Fruit fly (Drosophila melanogaster) whole organism, wandering third instar larva: ENCODE measurements around the gene CG31109.
A peak's percentile ranks its signal among the peaks of the same experiment; 100 is the strongest.

ENCODE experiments used
- CG9705 ChIP-seq: fragments of 200-800 bp; sonication (Bioruptor generic); optimal IDR thresholded peaks from 2 replicates; lab custom pipeline; 2018; ENCODE audit warnings: missing biosample characterization, mild to moderate bottlenecking, missing genetic modification characterization
- CrebA ChIP-seq: fragments of 200-800 bp; sonication (Bioruptor generic); optimal IDR thresholded peaks from 2 replicates; lab custom pipeline; 2016; ENCODE audit warnings: missing biosample characterization, mild to moderate bottlenecking, missing genetic modification characterization, borderline replicate concordance
- Dfd ChIP-seq: fragments of >200 bp; optimal IDR thresholded peaks from 2 replicates; lab custom pipeline; 2017; ENCODE audit warnings: missing biosample characterization, missing genetic modification characterization
- Dif ChIP-seq: fragments of 200-275, 200-300 bp; sonication (Bioruptor generic); optimal IDR thresholded peaks from 2 replicates; lab custom pipeline; 2018; ENCODE audit warnings: missing biosample characterization, missing genetic modification characterization; ENCODE audit not compliant: partially characterized antibody
- GATAd ChIP-seq: sonication (Bioruptor generic); optimal IDR thresholded peaks from 2 replicates; lab custom pipeline; 2016; ENCODE audit warnings: missing biosample characterization, missing genetic modification characterization
- HLH106 ChIP-seq: fragments of 200-800 bp; optimal IDR thresholded peaks from 3 replicates; lab custom pipeline; 2019; ENCODE audit warnings: missing biosample characterization, mild to moderate bottlenecking, missing genetic modification characterization, moderate library complexity
- Hnf4 ChIP-seq: fragments of 200-800 bp; sonication (Bioruptor generic); optimal IDR thresholded peaks from 2 replicates; lab custom pipeline; 2016; ENCODE audit warnings: missing biosample characterization, mild to moderate bottlenecking, missing genetic modification characterization
- Hr83 ChIP-seq: fragments of 200-300 bp; sonication (Bioruptor generic); optimal IDR thresholded peaks from 2 replicates; lab custom pipeline; 2016; ENCODE audit warnings: missing biosample characterization, mild to moderate bottlenecking, missing genetic modification characterization, moderate library complexity; ENCODE audit not compliant: poor library complexity, severe bottlenecking
- Jra ChIP-seq: sonication (Bioruptor generic); optimal IDR thresholded peaks from 2 replicates; lab custom pipeline; 2016; ENCODE audit warnings: missing biosample characterization, missing genetic modification characterization
- N ChIP-seq: fragments of >200 bp; optimal IDR thresholded peaks from 2 replicates; lab custom pipeline; 2018; ENCODE audit warnings: missing biosample characterization, missing external identifiers, missing genetic modification characterization
- Rel ChIP-seq, 2 experiments: fragments of 200-800 bp; sonication (Bioruptor generic) in 1 of 2; optimal IDR thresholded peaks; 2 replicates in 1 of 2; 3 replicates in 1 of 2; lab custom pipeline; 2016 to 2019; ENCODE audit warnings: mild to moderate bottlenecking in 2 of 2, missing biosample characterization in 2 of 2, missing genetic modification characterization in 2 of 2, moderate library complexity in 1 of 2
- Sp1 ChIP-seq: fragments of 200-800 bp; sonication (Bioruptor generic); optimal IDR thresholded peaks from 3 replicates; lab custom pipeline; 2019; ENCODE audit warnings: missing biosample characterization, mild to moderate bottlenecking, missing genetic modification characterization, moderate library complexity
- Vsx2 ChIP-seq: fragments of 200-300, 225-300 bp; sonication (Bioruptor generic); optimal IDR thresholded peaks from 2 replicates; lab custom pipeline; 2018; ENCODE audit warnings: missing biosample characterization, missing genetic modification characterization; ENCODE audit not compliant: partially characterized antibody
- dl ChIP-seq, 2 experiments: fragments of 175-275, 200-275 bp in 1 of 2; fragments of 200-275 bp in 1 of 2; sonication (Bioruptor generic); optimal IDR thresholded peaks; lab custom pipeline; 2018; ENCODE audit warnings: mild to moderate bottlenecking in 2 of 2, missing biosample characterization in 2 of 2, missing genetic modification characterization in 2 of 2, moderate library complexity in 2 of 2; ENCODE audit not compliant: partially characterized antibody in 2 of 2, insufficient read depth in 1 of 2
- dsf ChIP-seq: sonication (Bioruptor generic); optimal IDR thresholded peaks from 2 replicates; lab custom pipeline; 2016; ENCODE audit warnings: missing biosample characterization, missing genetic modification characterization, borderline replicate concordance
- ey ChIP-seq: fragments of 200-800 bp; sonication (Bioruptor generic); optimal IDR thresholded peaks from 2 replicates; lab custom pipeline; 2016; ENCODE audit warnings: missing biosample characterization, missing genetic modification characterization
- foxo ChIP-seq, 2 experiments: fragments of 200-800 bp; sonication (Bioruptor generic); optimal IDR thresholded peaks; 2 replicates in 1 of 2; 3 replicates in 1 of 2; lab custom pipeline; 2016 to 2017; ENCODE audit warnings: missing biosample characterization in 2 of 2, missing genetic modification characterization in 2 of 2
- fru ChIP-seq: fragments of 200-800 bp; sonication (Bioruptor generic); optimal IDR thresholded peaks from 3 replicates; lab custom pipeline; 2016; ENCODE audit warnings: missing biosample characterization, mild to moderate bottlenecking, missing genetic modification characterization
- h ChIP-seq: fragments of 200-800 bp; sonication (Bioruptor generic); optimal IDR thresholded peaks from 3 replicates; lab custom pipeline; 2016; ENCODE audit warnings: missing biosample characterization, mild to moderate bottlenecking, missing genetic modification characterization
- lola ChIP-seq: fragments of >200 bp; optimal IDR thresholded peaks from 2 replicates; lab custom pipeline; 2017; ENCODE audit warnings: missing biosample characterization, missing genetic modification characterization
- pan ChIP-seq: fragments of >200 bp; optimal IDR thresholded peaks from 2 replicates; lab custom pipeline; 2017
- psq ChIP-seq: fragments of 200-800 bp; sonication (Bioruptor generic); optimal IDR thresholded peaks from 3 replicates; lab custom pipeline; 2017; ENCODE audit warnings: missing biosample characterization, mild to moderate bottlenecking, missing genetic modification characterization, moderate library complexity
- sage ChIP-seq: fragments of 200-800 bp; sonication (Bioruptor generic); optimal IDR thresholded peaks from 2 replicates; lab custom pipeline; 2016; ENCODE audit warnings: missing biosample characterization, mild to moderate bottlenecking, missing genetic modification characterization
- sv ChIP-seq: fragments of 200-800 bp; sonication (Bioruptor generic); optimal IDR thresholded peaks from 3 replicates; lab custom pipeline; 2016; ENCODE audit warnings: missing biosample characterization, missing genetic modification characterization
- tai ChIP-seq: sonication (Bioruptor generic); optimal IDR thresholded peaks from 2 replicates; lab custom pipeline; 2016; ENCODE audit warnings: missing biosample characterization, missing genetic modification characterization
- usp ChIP-seq: fragments of >200 bp; optimal IDR thresholded peaks from 2 replicates; lab custom pipeline; 2017; ENCODE audit warnings: missing biosample characterization, missing genetic modification characterization
- woc ChIP-seq: sonication (Bioruptor generic); optimal IDR thresholded peaks from 2 replicates; lab custom pipeline; 2016; ENCODE audit warnings: missing biosample characterization, mild to moderate bottlenecking, missing genetic modification characterization

CG31109 gene

dm6 chr3R:25097486-25097885 is 43.0 kb upstream of the CG31109 start, which contains the start of the genes CG33095 and CG33096:
Gene CG33095, plus strand, starts transcription at chr3R:25097672.
Gene CG33096, plus strand, starts transcription at chr3R:25097672.
- TF ChIP-seq pan (lab: Kevin White, UChicago): no peak
- TF ChIP-seq Hr83 (GFP tag; lab: Kevin White, UChicago): no peak
- TF ChIP-seq Dif (GFP tag; lab: Kevin White, UChicago): peak; percentile 19
- peak; percentile 62 for TF ChIP-seq woc (GFP tag; lab: Kevin White, UChicago)
- TF ChIP-seq sage: no peak
- no peak for TF ChIP-seq lola (GFP tag; lab: Kevin White, UChicago)

- peak; percentile 30 to 74 for TF ChIP-seq dl (GFP tag; optimal IDR thresholded peaks at IDR 0.05; lab: Kevin White, UChicago; ENCODE audit: insufficient read depth in 1 of 2, partially characterized antibody in 2 of 2)
- TF ChIP-seq sv (GFP tag; lab: Kevin White, UChicago): no peak
- no peak for TF ChIP-seq Rel (GFP tag; optimal IDR thresholded peaks at IDR 0.05; lab: Kevin White, UChicago)
- TF ChIP-seq Rel (tag; optimal IDR thresholded peaks at IDR 0.05; lab: Kevin White, UChicago): peak; percentile 16
- peak; percentile 96 for TF ChIP-seq Vsx2 (GFP tag; lab: Kevin White, UChicago)
- peak; percentile 94 for TF ChIP-seq Dif (GFP tag; lab: Kevin White, UChicago)
These were observed 40.2 kb upstream of the CG31109 start, which contains the start of gene fd96Cb for dm6 chr3R:25094639-25095038. Gene fd96Cb, plus strand, starts transcription at chr3R:25095012.

dm6 chr3R:25082348-25082747 is 27.9 kb upstream of the CG31109 start, which contains the start of gene fd96Ca:
Gene fd96Ca, plus strand, starts transcription at chr3R:25082684.
- TF ChIP-seq lola (GFP tag; lab: Kevin White, UChicago): no peak
- no peak for TF ChIP-seq tai (GFP tag; lab: Kevin White, UChicago)
- TF ChIP-seq woc (GFP tag; lab: Kevin White, UChicago): peak; percentile 38
- no peak for TF ChIP-seq sv (GFP tag; lab: Kevin White, UChicago)
- no peak for TF ChIP-seq ey (GFP tag; lab: Kevin White, UChicago)
- no peak for TF ChIP-seq foxo (GFP tag; optimal IDR thresholded peaks at IDR 0.05; lab: Kevin White, UChicago)
- no peak for TF ChIP-seq dsf (GFP tag; lab: Kevin White, UChicago)
- TF ChIP-seq HLH106 (tag; lab: Kevin White, UChicago): no peak
- TF ChIP-seq CG9705: no peak
- TF ChIP-seq dl (GFP tag; optimal IDR thresholded peaks at IDR 0.05; lab: Kevin White, UChicago; ENCODE audit: insufficient read depth in 1 of 2, partially characterized antibody in 2 of 2): no peak
- TF ChIP-seq CrebA: no peak
- TF ChIP-seq Sp1: no peak
- TF ChIP-seq usp (GFP tag; lab: Kevin White, UChicago): no peak
- TF ChIP-seq fru (GFP tag; lab: Kevin White, UChicago): no peak
- no peak for TF ChIP-seq Jra (GFP tag; lab: Kevin White, UChicago)
- TF ChIP-seq Hr83 (GFP tag; lab: Kevin White, UChicago): no peak
- no peak for TF ChIP-seq N (GFP tag; lab: Kevin White, UChicago)
- no peak for TF ChIP-seq GATAd (GFP tag; lab: Kevin White, UChicago)
- peak; percentile 67 for TF ChIP-seq Vsx2 (GFP tag; lab: Kevin White, UChicago)
- peak; percentile 38 for TF ChIP-seq Dif (GFP tag; lab: Kevin White, UChicago)
- no peak for TF ChIP-seq pan (lab: Kevin White, UChicago)
- TF ChIP-seq, all 38 proteins: peak for 3

- TF ChIP-seq Hnf4 (GFP tag; lab: Kevin White, UChicago) (no peak), Dfd (no peak), Dif (GFP tag; lab: Kevin White, UChicago) (peak; percentile 40), CG9705 (no peak), Hr83 (GFP tag; lab: Kevin White, UChicago) (peak; percentile 57), tai (GFP tag; lab: Kevin White, UChicago) (no peak)
These were observed 26.0 kb upstream of the CG31109 start for dm6 chr3R:25080446-25080845.

dm6 chr3R:25078665-25079064 is 24.2 kb upstream of the CG31109 start:
- no peak for TF ChIP-seq foxo (GFP tag; optimal IDR thresholded peaks at IDR 0.05; lab: Kevin White, UChicago)
- TF ChIP-seq sage: no peak
- no peak for TF ChIP-seq Vsx2 (GFP tag; lab: Kevin White, UChicago)
- TF ChIP-seq h (GFP tag; lab: Kevin White, UChicago): no peak
- TF ChIP-seq psq: no peak
- no peak for TF ChIP-seq Sp1
- no peak for TF ChIP-seq tai (GFP tag; lab: Kevin White, UChicago)
- TF ChIP-seq dl (GFP tag; optimal IDR thresholded peaks at IDR 0.05; lab: Kevin White, UChicago; ENCODE audit: insufficient read depth in 1 of 2, partially characterized antibody in 2 of 2): no peak
- no peak for TF ChIP-seq N (GFP tag; lab: Kevin White, UChicago)
- TF ChIP-seq Dfd: no peak
- TF ChIP-seq, all 38 proteins: peak for 0
